Fruit fly (Drosophila melanogaster) Kc167 (cell line): ENCODE measurements around the gene MESR3.

Source experiments
- Myc ChIP-seq: fragments of >200 bp; optimal IDR thresholded peaks from 2 replicates; lab custom pipeline; 2017; ENCODE audit warnings: missing external identifiers
- Sin3A ChIP-seq: fragments of >200 bp; optimal IDR thresholded peaks from 2 replicates; lab custom pipeline; 2018; ENCODE audit warnings: missing external identifiers
- h ChIP-seq: fragments of >200 bp; optimal IDR thresholded peaks from 3 replicates; lab custom pipeline; 2018; ENCODE audit warnings: missing external identifiers
- psq ChIP-seq: fragments of >200 bp; optimal IDR thresholded peaks from 2 replicates; lab custom pipeline; 2017; ENCODE audit warnings: missing external identifiers

- TF ChIP-seq h (no peak), psq (lab: Kevin White, UChicago) (no peak), Myc (lab: Kevin White, UChicago) (no peak), Sin3A (lab: Kevin White, UChicago) (no peak)
Observed at dm6 chr2L:18612106-18612505, 5.0 kb upstream of the MESR3 start, which contains the start of gene Atac2.
